Fruit fly (Drosophila melanogaster): ENCODE measurements around the gene hb.

hb gene

DNA sequence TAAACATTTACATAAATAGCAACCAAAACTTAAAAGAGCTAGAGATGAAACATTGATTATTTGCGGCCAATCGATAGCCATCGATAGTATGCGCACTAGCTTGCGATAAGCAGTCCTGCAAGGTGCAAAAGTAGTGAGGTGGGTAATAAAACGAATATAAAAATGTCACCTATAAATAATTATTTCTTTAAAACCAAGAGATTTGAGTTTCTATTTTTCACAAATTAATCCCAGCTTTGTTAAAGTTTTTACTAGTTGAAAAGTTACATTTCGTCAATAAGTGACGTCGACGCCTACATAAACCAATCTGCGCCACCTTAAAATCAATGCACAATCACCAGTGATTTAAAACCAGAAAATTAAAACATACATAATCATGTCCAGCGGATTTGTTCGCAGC lies 46.9 kb downstream of the hb start, which contains the start of the genes Mkk4 and SLIRP2 (continued):
- TF ChIP-seq gcm (GFP tag; optimal IDR thresholded peaks at IDR 0.05) (peak; percentile 99), CG8765 (GFP tag; IDR thresholded peaks at IDR 0.05) (peak; percentile 98), CG8924 (tag; optimal IDR thresholded peaks at IDR 0.05) (peak; percentile 99), odd (GFP tag; optimal IDR thresholded peaks at IDR 0.05) (peak; percentile 98), prd (optimal IDR thresholded peaks at IDR 0.05) (no peak), prd (GFP tag; IDR thresholded peaks at IDR 0.05) (peak; percentile 99), trh (GFP tag; optimal IDR thresholded peaks at IDR 0.05) (peak; percentile 98), ase (GFP tag; IDR thresholded peaks at IDR 0.05) (peak; percentile 99), stc (GFP tag; IDR thresholded peaks at IDR 0.05) (peak; percentile 99), nerfin-2 (GFP tag; IDR thresholded peaks at IDR 0.05; ENCODE audit: partially characterized antibody) (peak; percentile 77), CG2199 (GFP tag; IDR thresholded peaks at IDR 0.05) (peak; percentile 99), CG31388 (GFP tag; optimal IDR thresholded peaks at IDR 0.05) (peak; percentile 98), pum (GFP tag; optimal IDR thresholded peaks at IDR 0.05) (peak; percentile 99), CG33213 (GFP tag; optimal IDR thresholded peaks at IDR 0.05) (peak; percentile 99), CG7556 (GFP tag; optimal IDR thresholded peaks at IDR 0.05) (peak; percentile 98), Ets65A (GFP tag) (peak; percentile 100), CG8388 (GFP tag; optimal IDR thresholded peaks at IDR 0.05) (peak; percentile 98), CG3995 (GFP tag; optimal IDR thresholded peaks at IDR 0.05) (peak; percentile 89), hkb (optimal IDR thresholded peaks at IDR 0.05) (peak; percentile 69), hkb (GFP tag; IDR thresholded peaks at IDR 0.05) (peak; percentile 99), CG6765 (GFP tag; optimal IDR thresholded peaks at IDR 0.05) (peak; percentile 97), Six4 (GFP tag; optimal IDR thresholded peaks at IDR 0.05) (peak; percentile 99), CG18599 (GFP tag; optimal IDR thresholded peaks at IDR 0.05) (peak; percentile 99), Max (GFP tag; optimal IDR thresholded peaks at IDR 0.05) (peak; percentile 99), HmgZ (tag; optimal IDR thresholded peaks at IDR 0.05) (peak; percentile 99), CG6254 (GFP tag; optimal IDR thresholded peaks at IDR 0.05) (peak; percentile 97), shn (GFP tag; optimal IDR thresholded peaks at IDR 0.05) (peak; percentile 98), Mad (GFP tag; optimal IDR thresholded peaks at IDR 0.05) (peak; percentile 99), gcm2 (GFP tag; optimal IDR thresholded peaks at IDR 0.05) (peak; percentile 97), Hr51 (GFP tag; optimal IDR thresholded peaks at IDR 0.05) (peak; percentile 99), lab (GFP tag; optimal IDR thresholded peaks at IDR 0.05) (peak; percentile 99), CG17829 (tag; optimal IDR thresholded peaks at IDR 0.05) (peak; percentile 99), Gsc (GFP tag; IDR thresholded peaks at IDR 0.05) (peak; percentile 98), Blimp-1 (GFP tag; optimal IDR thresholded peaks at IDR 0.05) (peak; percentile 97), disco-r (GFP tag; optimal IDR thresholded peaks at IDR 0.05) (peak; percentile 98), vfl (GFP tag; optimal IDR thresholded peaks at IDR 0.05) (peak; percentile 99), CG9932 (GFP tag; IDR thresholded peaks at IDR 0.05) (peak; percentile 99), pb (GFP tag; optimal IDR thresholded peaks at IDR 0.05) (peak; percentile 98), mld (GFP tag; IDR thresholded peaks at IDR 0.05; ENCODE audit: partially characterized antibody) (peak; percentile 80), fd96Cb (tag; optimal IDR thresholded peaks at IDR 0.05) (peak; percentile 99), Dfd (GFP tag; optimal IDR thresholded peaks at IDR 0.05) (peak in 1 of 2 experiments; percentile 49), CG17912 (GFP tag; optimal IDR thresholded peaks at IDR 0.05) (peak; percentile 97), Jarid2 (GFP tag; optimal IDR thresholded peaks at IDR 0.05) (peak; percentile 91), Dll (GFP tag; IDR thresholded peaks at IDR 0.05; ENCODE audit: partially characterized antibody) (peak; percentile 89), pzg (GFP tag; optimal IDR thresholded peaks at IDR 0.05) (peak; percentile 85), dmrt11E (tag; optimal IDR thresholded peaks at IDR 0.05) (peak; percentile 99), Poxn (GFP tag; IDR thresholded peaks at IDR 0.05) (peak; percentile 97), Atf6 (GFP tag; IDR thresholded peaks at IDR 0.05) (peak; percentile 99), wdn (GFP tag; IDR thresholded peaks at IDR 0.05) (peak; percentile 98), CG17328 (GFP tag; IDR thresholded peaks at IDR 0.05) (peak; percentile 99), CG16813 (GFP tag; IDR thresholded peaks at IDR 0.05; ENCODE audit: partially characterized antibody) (peak; percentile 87)

Measured in whole organism, embryonic.